Worm (Caenorhabditis elegans) whole organism, mixed stage, embryonic: Measurements from ENCODE around the gene daf-28.

Source experiments
- drap-1 ChIP-seq: fragments of 200-800 bp; sonication (Bioruptor generic); optimal IDR thresholded peaks from 3 replicates; lab custom pipeline; 2018; ENCODE audit warnings: mild to moderate bottlenecking, missing genetic modification characterization, missing compliant biosample characterization
- elt-1 ChIP-seq: sonication (generic microtip); optimal IDR thresholded peaks from 2 replicates; lab custom pipeline; 2017; ENCODE audit warnings: missing genetic modification characterization, mild to moderate bottlenecking, missing compliant biosample characterization, antibody characterized with exemption, moderate library complexity, borderline replicate concordance; ENCODE audit not compliant: insufficient read depth
- elt-3 ChIP-seq: fragments of 150-350 bp; optimal IDR thresholded peaks from 2 replicates; lab custom pipeline; 2014; ENCODE audit warnings: missing biosample characterization, missing genetic modification characterization
- flh-1 ChIP-seq: fragments of 200-800 bp; sonication (Bioruptor generic); optimal IDR thresholded peaks from 2 replicates; lab custom pipeline; 2018; ENCODE audit warnings: mild to moderate bottlenecking, missing genetic modification characterization, moderate library complexity, missing compliant biosample characterization
- hlh-1 ChIP-seq: fragments of 150-350 bp; optimal IDR thresholded peaks from 2 replicates; lab custom pipeline; 2014; ENCODE audit warnings: missing biosample characterization, missing genetic modification reagents, missing genetic modification characterization
- lin-13 ChIP-seq: fragments of 150-350 bp; optimal IDR thresholded peaks from 2 replicates; lab custom pipeline; 2014; ENCODE audit warnings: missing biosample characterization, missing genetic modification characterization
- lsy-2 ChIP-seq: fragments of 150-350 bp; optimal IDR thresholded peaks from 2 replicates; lab custom pipeline; 2014; ENCODE audit warnings: missing biosample characterization, missing genetic modification characterization
- mab-5 ChIP-seq: fragments of 150-350 bp; optimal IDR thresholded peaks from 2 replicates; lab custom pipeline; 2014; ENCODE audit warnings: missing biosample characterization, missing genetic modification characterization
- mls-2 ChIP-seq: sonication (generic microtip); optimal IDR thresholded peaks from 2 replicates; lab custom pipeline; 2016; ENCODE audit warnings: mild to moderate bottlenecking, missing genetic modification characterization, moderate library complexity, missing compliant biosample characterization
- nhr-12 ChIP-seq: fragments of 150-350 bp; optimal IDR thresholded peaks from 2 replicates; lab custom pipeline; 2014; ENCODE audit warnings: missing biosample characterization, missing genetic modification characterization
- nhr-2 ChIP-seq: fragments of 150-350 bp; optimal IDR thresholded peaks from 2 replicates; lab custom pipeline; 2014; ENCODE audit warnings: missing biosample characterization, missing genetic modification characterization
- nhr-237 ChIP-seq: fragments of 150-350 bp; optimal IDR thresholded peaks from 2 replicates; lab custom pipeline; 2014; ENCODE audit warnings: missing biosample characterization, missing genetic modification characterization
- nhr-76 ChIP-seq: sonication (generic microtip); optimal IDR thresholded peaks from 2 replicates; lab custom pipeline; 2017; ENCODE audit warnings: missing biosample characterization, missing genetic modification characterization
- pha-4 ChIP-seq: fragments of 150-350 bp; optimal IDR thresholded peaks from 2 replicates; lab custom pipeline; 2018; ENCODE audit warnings: missing biosample characterization, missing genetic modification reagents, missing genetic modification characterization
- tbx-8 ChIP-seq: fragments of 200-800 bp; sonication (Bioruptor generic); optimal IDR thresholded peaks from 2 replicates; lab custom pipeline; 2018; ENCODE audit warnings: mild to moderate bottlenecking, missing genetic modification characterization, moderate library complexity, missing compliant biosample characterization
- unc-39 ChIP-seq: fragments of 150-350 bp; optimal IDR thresholded peaks from 2 replicates; lab custom pipeline; 2014; ENCODE audit warnings: missing biosample characterization, missing genetic modification characterization
- unc-62 ChIP-seq: fragments of 150-350 bp; optimal IDR thresholded peaks from 2 replicates; lab custom pipeline; 2014; ENCODE audit warnings: missing biosample characterization, missing genetic modification reagents, missing genetic modification characterization
- ztf-11 ChIP-seq: fragments of 150-350 bp; optimal IDR thresholded peaks from 2 replicates; lab custom pipeline; 2014; ENCODE audit warnings: missing biosample characterization, missing genetic modification characterization

daf-28 gene

DNA sequence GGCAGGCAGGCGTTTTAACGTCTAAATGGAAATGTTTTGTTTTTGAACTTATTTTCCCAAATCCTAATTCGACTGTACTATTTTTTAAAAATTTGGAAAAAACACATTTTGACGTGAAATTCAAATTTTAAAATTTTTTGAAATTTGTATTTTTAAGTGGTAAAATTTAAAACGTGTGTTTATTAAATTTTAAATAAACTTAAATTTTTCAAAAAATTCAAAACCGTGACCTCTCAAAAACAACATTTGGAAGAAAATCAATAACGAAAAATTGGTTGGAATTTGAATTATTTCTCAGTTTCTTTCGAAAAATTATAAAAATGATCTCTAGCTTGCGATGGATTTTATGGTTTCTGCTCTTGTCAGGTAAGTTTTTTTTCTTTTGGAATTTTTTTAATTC is 42.4 kb downstream of the daf-28 start, which contains the start of gene Y116F11B.8:
Y116F11B.8 (plus strand) TSS at position 301 of the 400 bp plus-strand sequence.
- no peak for TF ChIP-seq nhr-2
- no peak for TF ChIP-seq flh-1
- no peak for TF ChIP-seq lsy-2 (tag; lab: Kevin White, UChicago)
- TF ChIP-seq unc-62 (GFP tag; lab: Kevin White, UChicago), result no peak
- no peak for TF ChIP-seq nhr-12 (tag; lab: Kevin White, UChicago)
- TF ChIP-seq unc-39 (tag; lab: Kevin White, UChicago), result no peak

ce11 chrV:19860225-19860624 is 45.3 kb downstream of the daf-28 start:
- TF ChIP-seq lin-13 (tag; lab: Kevin White, UChicago) (no peak), hlh-1 (tag; lab: Kevin White, UChicago) (no peak), elt-3 (no peak), pha-4 (tag; lab: Kevin White, UChicago) (no peak), lsy-2 (tag; lab: Kevin White, UChicago) (no peak), unc-39 (tag; lab: Kevin White, UChicago) (no peak), tbx-8 (GFP tag; lab: Kevin White, UChicago) (no peak), ztf-11 (no peak), flh-1 (no peak), elt-1 (no peak), nhr-12 (tag; lab: Kevin White, UChicago) (no peak), drap-1 (no peak), nhr-76 (tag; lab: Kevin White, UChicago) (no peak), nhr-237 (tag; lab: Kevin White, UChicago) (no peak), nhr-2 (no peak), unc-62 (GFP tag; lab: Kevin White, UChicago) (no peak), mab-5 (tag; lab: Kevin White, UChicago) (no peak), mls-2 (tag; lab: Kevin White, UChicago) (no peak)
